Fruit fly (Drosophila melanogaster) whole organism, embryonic: ENCODE data around the gene Syx18.

Experiments used
- Bdp1 ChIP-seq: fragments of 200-800 bp; sonication (Bioruptor generic); optimal IDR thresholded peaks from 3 replicates; lab custom pipeline; 2016; ENCODE audit warnings: missing biosample characterization, missing genetic modification characterization
- CG10321 ChIP-seq: fragments of 200-800 bp; sonication (Bioruptor generic); IDR thresholded peaks from 2 replicates; pipeline ENCODE4 v1.3.6; 2022; ENCODE audit warnings: missing biosample characterization, missing genetic modification characterization
- CG10959 ChIP-seq: fragments of 200-800 bp; sonication (Bioruptor generic); IDR thresholded peaks from 2 replicates; pipeline ENCODE4 v1.3.6; 2022; ENCODE audit warnings: missing biosample characterization, missing genetic modification characterization
- CG11456 ChIP-seq: fragments of 200-800 bp; sonication (Bioruptor generic); IDR thresholded peaks from 3 replicates; pipeline ENCODE4 v1.3.6; 2022; ENCODE audit warnings: missing biosample characterization, missing genetic modification characterization
- CG14441 ChIP-seq: fragments of 200-800 bp; sonication (Bioruptor generic); IDR thresholded peaks from 2 replicates; pipeline ENCODE4 v1.3.6; 2022; ENCODE audit warnings: missing biosample characterization, missing genetic modification characterization
- CG14710 ChIP-seq: fragments of 200-800 bp; sonication (Bioruptor generic); optimal IDR thresholded peaks from 3 replicates; lab custom pipeline; 2019; ENCODE audit warnings: missing biosample characterization, mild to moderate bottlenecking, missing genetic modification characterization, moderate library complexity
- CG1647 ChIP-seq: fragments of 200-800 bp; sonication (Bioruptor generic); optimal IDR thresholded peaks from 3 replicates; lab custom pipeline; 2016; ENCODE audit warnings: missing biosample characterization, missing genetic modification characterization
- CG16813 ChIP-seq: fragments of 200-800 bp; sonication (Bioruptor generic); IDR thresholded peaks from 3 replicates; pipeline ENCODE4 v1.3.6; 2022; ENCODE audit warnings: missing biosample characterization, missing genetic modification characterization; ENCODE audit not compliant: partially characterized antibody
- CG18011 ChIP-seq: fragments of 200-800 bp; sonication (Bioruptor generic); optimal IDR thresholded peaks from 2 replicates; lab custom pipeline; 2017; ENCODE audit warnings: missing biosample characterization, missing genetic modification characterization, mild to moderate bottlenecking, moderate library complexity, missing genotype
- CG2712 ChIP-seq: fragments of 200-800 bp; optimal IDR thresholded peaks from 3 replicates; lab custom pipeline; 2019; ENCODE audit warnings: missing biosample characterization, mild to moderate bottlenecking, missing genetic modification characterization, moderate library complexity
- CG3065 ChIP-seq: fragments of 200-800 bp; sonication (Bioruptor generic); optimal IDR thresholded peaks from 2 replicates; lab custom pipeline; 2016; ENCODE audit warnings: missing biosample characterization, missing genetic modification characterization
- CG31365 ChIP-seq: fragments of 200-800 bp; sonication (Bioruptor generic); optimal IDR thresholded peaks from 2 replicates; lab custom pipeline; 2018; ENCODE audit warnings: missing biosample characterization, mild to moderate bottlenecking, missing genetic modification characterization
- CG34422 ChIP-seq: fragments of 200-800 bp; sonication (Bioruptor generic); IDR thresholded peaks from 3 replicates; pipeline ENCODE4 v1.3.6; 2022; ENCODE audit warnings: missing biosample characterization, missing genetic modification characterization
- CG3726 ChIP-seq: fragments of 200-800 bp; sonication (Bioruptor generic); IDR thresholded peaks from 3 replicates; pipeline ENCODE4, ENCODE4 v1.3.6; 2022; ENCODE audit warnings: missing biosample characterization, missing genetic modification characterization
- CG5953 ChIP-seq: fragments of 200-800 bp; sonication (Bioruptor generic); IDR thresholded peaks from 2 replicates; pipeline ENCODE4 v1.3.6; 2022; ENCODE audit warnings: missing biosample characterization, missing genetic modification characterization
- CG7556 ChIP-seq: fragments of 200-800 bp; sonication (Bioruptor generic); optimal IDR thresholded peaks from 2 replicates; lab custom pipeline; 2017; ENCODE audit warnings: missing biosample characterization, mild to moderate bottlenecking, missing genetic modification characterization
- CG8765 ChIP-seq: fragments of 200-800 bp; sonication (Bioruptor generic); IDR thresholded peaks from 2 replicates; pipeline ENCODE4 v1.3.6; 2022; ENCODE audit warnings: missing biosample characterization, missing genetic modification characterization
- CG8944 ChIP-seq: fragments of 200-800 bp; sonication (Bioruptor generic); optimal IDR thresholded peaks from 3 replicates; lab custom pipeline; 2016; ENCODE audit warnings: missing biosample characterization, missing genetic modification characterization
- CG9727 ChIP-seq: fragments of 200-800 bp; sonication (Bioruptor generic); optimal IDR thresholded peaks from 3 replicates; lab custom pipeline; 2017; ENCODE audit warnings: missing biosample characterization, mild to moderate bottlenecking, missing genetic modification characterization
- Eip74EF ChIP-seq, 2 experiments: fragments of 200-800 bp in 1 of 2; fragments of >200 bp in 1 of 2; sonication (Bioruptor generic) in 1 of 2; optimal IDR thresholded peaks; 2 replicates each; lab custom pipeline; 2017 to 2019; ENCODE audit warnings: missing biosample characterization in 2 of 2, missing genetic modification characterization in 2 of 2, mild to moderate bottlenecking in 1 of 2, moderate library complexity in 1 of 2
- Fer2 ChIP-seq: fragments of 200-800 bp; sonication (Bioruptor generic); optimal IDR thresholded peaks from 2 replicates; lab custom pipeline; 2018; ENCODE audit warnings: missing biosample characterization, mild to moderate bottlenecking, missing genetic modification characterization, moderate library complexity
- HLH4C ChIP-seq: fragments of 200-800 bp; sonication (Bioruptor generic); IDR thresholded peaks from 3 replicates; pipeline ENCODE4 v1.3.6; 2022; ENCODE audit warnings: missing biosample characterization, missing genetic modification characterization; ENCODE audit not compliant: partially characterized antibody
- Hey ChIP-seq: fragments of 200-800 bp; sonication (Bioruptor generic); optimal IDR thresholded peaks from 3 replicates; lab custom pipeline; 2018; ENCODE audit warnings: missing biosample characterization, mild to moderate bottlenecking, missing genetic modification characterization
- HmgD ChIP-seq: fragments of 200-800 bp; sonication (Bioruptor generic); optimal IDR thresholded peaks from 3 replicates; lab custom pipeline; 2016; ENCODE audit warnings: missing biosample characterization, missing genetic modification characterization
- HmgZ ChIP-seq: fragments of 200-800 bp; sonication (Bioruptor generic); optimal IDR thresholded peaks from 2 replicates; lab custom pipeline; 2018; ENCODE audit warnings: missing biosample characterization, mild to moderate bottlenecking, missing genetic modification characterization
- Lhr ChIP-seq: fragments of 200-800 bp; sonication (Bioruptor generic); optimal IDR thresholded peaks from 3 replicates; lab custom pipeline; 2017; ENCODE audit warnings: mild to moderate bottlenecking, missing biosample characterization, missing genetic modification reagents, missing genetic modification characterization
- Lpt ChIP-seq: fragments of >200 bp; optimal IDR thresholded peaks from 2 replicates; lab custom pipeline; 2018; ENCODE audit warnings: missing biosample characterization, missing genetic modification characterization
- Med ChIP-seq: fragments of 200-800 bp; sonication (Bioruptor generic); peaks from one replicate; lab custom pipeline; 2016; ENCODE audit warnings: missing biosample characterization, missing genetic modification characterization, mild to moderate bottlenecking, inconsistent platforms, moderate library complexity
- NC2α ChIP-seq: fragments of 200-800 bp; sonication (Bioruptor generic); optimal IDR thresholded peaks from 2 replicates; lab custom pipeline; 2016; ENCODE audit warnings: missing biosample characterization, missing genetic modification characterization
- NC2β ChIP-seq: fragments of 200-800 bp; sonication (Bioruptor generic); optimal IDR thresholded peaks from 2 replicates; lab custom pipeline; 2016; ENCODE audit warnings: missing biosample characterization, missing genetic modification characterization
- Trl ChIP-seq, 3 experiments: fragments of >200 bp in 2 of 3; fragments of 200-800 bp in 1 of 3; sonication (Bioruptor generic) in 1 of 3; optimal IDR thresholded peaks; 2 replicates in 1 of 3; 3 replicates in 2 of 3; lab custom pipeline; 2016 to 2017; ENCODE audit warnings: missing biosample characterization in 1 of 3, missing genetic modification characterization in 1 of 3
- abd-A ChIP-seq: fragments of 200-800 bp; sonication (Bioruptor generic); optimal IDR thresholded peaks from 3 replicates; lab custom pipeline; 2019; ENCODE audit warnings: missing biosample characterization, mild to moderate bottlenecking, missing genetic modification characterization, moderate library complexity
- crol ChIP-seq: fragments of 200-800 bp; sonication (Bioruptor generic); IDR thresholded peaks from 2 replicates; pipeline ENCODE4 v1.3.6; 2022; ENCODE audit warnings: missing biosample characterization, missing genetic modification characterization
- dati ChIP-seq: fragments of 200-800 bp; sonication (Bioruptor generic); IDR thresholded peaks from 2 replicates; pipeline ENCODE4 v1.3.6; 2022; ENCODE audit warnings: missing biosample characterization, missing genetic modification characterization
- dmrt99B ChIP-seq: fragments of 200-800 bp; sonication (Bioruptor generic); optimal IDR thresholded peaks from 2 replicates; lab custom pipeline; 2018; ENCODE audit warnings: missing biosample characterization, mild to moderate bottlenecking, missing genetic modification characterization, moderate library complexity
- ems ChIP-seq: fragments of 200-800 bp; sonication (Bioruptor generic); optimal IDR thresholded peaks from 3 replicates; lab custom pipeline; 2016; ENCODE audit warnings: missing biosample characterization, missing genetic modification characterization
- exex ChIP-seq: fragments of 200-800 bp; sonication (Bioruptor generic); optimal IDR thresholded peaks from 4 replicates; lab custom pipeline; 2018; ENCODE audit warnings: missing biosample characterization, mild to moderate bottlenecking, missing genetic modification characterization, moderate library complexity
- ham ChIP-seq: fragments of 200-800 bp; sonication (Bioruptor generic); IDR thresholded peaks from 2 replicates; pipeline ENCODE4 v1.3.6; 2022; ENCODE audit warnings: missing biosample characterization, missing genetic modification characterization
- hbn ChIP-seq: fragments of 200-800 bp; sonication (Bioruptor generic); IDR thresholded peaks from 2 replicates; pipeline ENCODE4 v1.3.6; 2022; ENCODE audit warnings: missing biosample characterization, missing genetic modification characterization; ENCODE audit not compliant: partially characterized antibody
- ind ChIP-seq: fragments of 200-800 bp; sonication (Bioruptor generic); optimal IDR thresholded peaks from 3 replicates; lab custom pipeline; 2016; ENCODE audit warnings: missing biosample characterization, missing genetic modification characterization
- kah ChIP-seq: fragments of 200-800 bp; sonication (Bioruptor generic); optimal IDR thresholded peaks from 2 replicates; lab custom pipeline; 2018; ENCODE audit warnings: missing biosample characterization, mild to moderate bottlenecking, missing genetic modification characterization
- lbe ChIP-seq: fragments of 200-800 bp; sonication (Bioruptor generic); optimal IDR thresholded peaks from 2 replicates; lab custom pipeline; 2016; ENCODE audit warnings: missing biosample characterization, mild to moderate bottlenecking, missing genetic modification characterization
- nerfin-2 ChIP-seq: fragments of 200-800 bp; sonication (Bioruptor generic); IDR thresholded peaks from 2 replicates; pipeline ENCODE4 v1.3.6; 2022; ENCODE audit warnings: missing biosample characterization, missing genetic modification characterization; ENCODE audit not compliant: partially characterized antibody
- pan ChIP-seq, 4 experiments: fragments of >200 bp in 3 of 4; fragments of 200-800 bp in 1 of 4; sonication (Bioruptor generic) in 1 of 4; optimal IDR thresholded peaks in 3 of 4; IDR thresholded peaks in 1 of 4; 2 replicates each; pipeline versions ENCODE4 v1.3.6 to Lab custom; 2017 to 2022; ENCODE audit warnings: missing biosample characterization in 2 of 4, missing genetic modification characterization in 2 of 4, mixed read lengths in 1 of 4
- sd ChIP-seq: fragments of 200-800 bp; sonication (Bioruptor generic); optimal IDR thresholded peaks from 3 replicates; lab custom pipeline; 2018; ENCODE audit warnings: missing biosample characterization, mild to moderate bottlenecking, missing genetic modification characterization, moderate library complexity
- sens ChIP-seq: fragments of 200-800 bp; sonication (Bioruptor generic); peaks from one replicate; lab custom pipeline; 2016; ENCODE audit warnings: missing biosample characterization, missing genetic modification characterization
- slp2 ChIP-seq: fragments of 200-800 bp; sonication (Bioruptor generic); optimal IDR thresholded peaks from 2 replicates; lab custom pipeline; 2016; ENCODE audit warnings: missing biosample characterization, missing genetic modification characterization
- stc ChIP-seq: fragments of 200-800 bp; sonication (Bioruptor generic); IDR thresholded peaks from 2 replicates; pipeline ENCODE4 v1.3.6; 2022; ENCODE audit warnings: missing biosample characterization, missing genetic modification characterization
- wor ChIP-seq: fragments of 200-800 bp; sonication (Bioruptor generic); IDR thresholded peaks from 2 replicates; pipeline ENCODE4 v1.3.6; 2022; ENCODE audit warnings: missing biosample characterization, missing genetic modification characterization
- yki ChIP-seq: fragments of >200 bp; optimal IDR thresholded peaks from 3 replicates; lab custom pipeline; 2018

The Syx18 gene

DNA sequence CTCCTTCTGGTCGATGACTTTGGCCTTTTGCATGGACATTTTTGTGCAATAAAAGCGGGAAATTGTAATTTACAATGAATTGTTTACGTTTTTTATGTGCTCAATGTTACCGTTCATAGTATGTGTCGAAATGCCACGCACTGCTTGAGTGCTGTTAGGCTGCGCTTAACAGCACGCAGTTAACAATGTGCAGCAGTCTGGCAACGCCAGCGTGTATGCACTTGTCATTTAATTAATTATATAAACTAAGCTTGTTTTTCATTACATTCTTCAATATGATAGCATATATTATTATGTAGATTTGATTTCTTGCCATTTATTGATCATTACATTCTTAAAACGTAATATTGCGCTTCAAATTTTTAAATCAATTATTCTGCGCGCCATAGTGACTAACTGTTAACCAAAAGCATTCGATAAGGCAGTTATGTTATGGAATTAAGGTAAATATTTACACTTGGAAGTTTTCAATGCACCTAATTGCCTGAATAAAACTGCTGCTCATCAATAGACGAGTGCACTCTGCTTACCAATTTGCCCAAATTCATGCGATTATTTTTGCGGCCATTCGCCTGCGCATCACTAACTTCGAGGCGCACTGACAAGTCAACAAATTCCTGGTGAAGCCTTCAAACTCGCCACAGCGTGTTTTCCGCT is 40.2 kb downstream of the Syx18 start, which contains the start of the genes CG13625 and mld (continued):
- TF ChIP-seq CG3726 (GFP tag; lab: Robert Waterston, UW), result no peak
- TF ChIP-seq CG8944 (GFP tag; lab: Kevin White, UChicago), result no peak
- TF ChIP-seq pan (optimal IDR thresholded peaks at IDR 0.05; lab: Kevin White, UChicago), result no peak
- no peak for TF ChIP-seq pan (GFP tag; optimal IDR thresholded peaks at IDR 0.05 in 1 of 2, IDR thresholded peaks at IDR 0.05 in 1 of 2)
- TF ChIP-seq NC2β (GFP tag; lab: Kevin White, UChicago), result no peak
- TF ChIP-seq Eip74EF (GFP tag; optimal IDR thresholded peaks at IDR 0.05; lab: Kevin White, UChicago), result no peak
- TF ChIP-seq CG18011 (GFP tag; lab: Kevin White, UChicago), result no peak
- TF ChIP-seq yki (lab: Kevin White, UChicago), result no peak
- no peak for TF ChIP-seq CG5953
- peak; percentile 68 for TF ChIP-seq Lhr
- no peak for TF ChIP-seq hbn
- TF ChIP-seq ham (GFP tag; lab: Robert Waterston, UW), result no peak
- peak; percentile 13 for TF ChIP-seq ind
- no peak for TF ChIP-seq Hey
- no peak for TF ChIP-seq dati (GFP tag; lab: Robert Waterston, UW)
- TF ChIP-seq nerfin-2 (GFP tag; lab: Robert Waterston, UW), result no peak
- TF ChIP-seq CG11456, result no peak
- no peak for TF ChIP-seq stc (GFP tag; lab: Robert Waterston, UW)
- peak; percentile 56 for TF ChIP-seq exex (tag; lab: Kevin White, UChicago)
- no peak for TF ChIP-seq HmgD
- no peak for TF ChIP-seq CG14441 (GFP tag; lab: Robert Waterston, UW)
- TF ChIP-seq Bdp1, result no peak
- TF ChIP-seq CG1647 (GFP tag; lab: Kevin White, UChicago), result no peak
- peak; percentile 84 for TF ChIP-seq sens
- no peak for TF ChIP-seq dmrt99B (tag; lab: Kevin White, UChicago)
- TF ChIP-seq NC2α, result no peak
- TF ChIP-seq CG31365 (tag; lab: Kevin White, UChicago), result peak; percentile 88
- no peak for TF ChIP-seq ems (GFP tag; lab: Kevin White, UChicago)
- no peak for TF ChIP-seq HLH4C (GFP tag; lab: Robert Waterston, UW)
- TF ChIP-seq CG34422 (GFP tag; lab: Robert Waterston, UW), result no peak
- TF ChIP-seq lbe (GFP tag; lab: Kevin White, UChicago), result no peak
- no peak for TF ChIP-seq CG16813
- TF ChIP-seq CG3065 (GFP tag; lab: Kevin White, UChicago), result no peak
- TF ChIP-seq CG9727 (GFP tag; lab: Kevin White, UChicago), result peak; percentile 6
- no peak for TF ChIP-seq CG8765 (GFP tag; lab: Robert Waterston, UW)
- TF ChIP-seq Med (GFP tag; lab: Kevin White, UChicago), result peak; percentile 86
- no peak for TF ChIP-seq CG7556
- TF ChIP-seq slp2 (GFP tag; lab: Kevin White, UChicago), result no peak
- TF ChIP-seq CG10959, result no peak
- peak; percentile 81 for TF ChIP-seq abd-A
- peak; percentile 7 for TF ChIP-seq HmgZ (tag; lab: Kevin White, UChicago)
- peak; percentile 16 for TF ChIP-seq kah
- no peak for TF ChIP-seq CG10321 (GFP tag; lab: Robert Waterston, UW)
- peak; percentile 40 for TF ChIP-seq sd (tag; lab: Kevin White, UChicago)
- no peak for TF ChIP-seq crol (GFP tag; lab: Robert Waterston, UW)
- peak; percentile 6 for TF ChIP-seq CG2712
- no peak for TF ChIP-seq wor (GFP tag; lab: Robert Waterston, UW)
- no peak for TF ChIP-seq Fer2 (tag; lab: Kevin White, UChicago)
- peak; percentile 58 for TF ChIP-seq CG14710 (tag; lab: Kevin White, UChicago)
- TF ChIP-seq Lpt (GFP tag; lab: Kevin White, UChicago), result no peak
- no peak for TF ChIP-seq Trl (optimal IDR thresholded peaks at IDR 0.05; lab: Kevin White, UChicago)
- no peak for TF ChIP-seq Trl (GFP tag; optimal IDR thresholded peaks at IDR 0.05; lab: Kevin White, UChicago)
